Worm (Caenorhabditis elegans) whole organism, midembryonic: ENCODE measurements around the gene nep-10.

ENCODE experiments used
- flt-1 ChIP-seq: fragments of 200-800 bp; sonication (Bioruptor generic); IDR thresholded peaks from 2 replicates; pipeline ENCODE4 v1.3.6; 2022; ENCODE audit warnings: missing genetic modification characterization, missing compliant biosample characterization
- klf-2 ChIP-seq: fragments of 200-800 bp; sonication (Bioruptor generic); conservative IDR thresholded peaks from 2 replicates; pipeline ENCODE4 v1.3.6; 2022; ENCODE audit warnings: missing genetic modification reagents, missing genetic modification characterization, missing compliant biosample characterization
- ztf-29 ChIP-seq: fragments of 200-800 bp; sonication (Bioruptor generic); IDR thresholded peaks from 2 replicates; pipeline ENCODE4 v1.3.6; 2022; ENCODE audit warnings: missing genetic modification reagents, missing genetic modification characterization, missing compliant biosample characterization

- TF ChIP-seq flt-1 (GFP tag; lab: Robert Waterston, UW) (no peak), ztf-29 (no peak), klf-2 (GFP tag; lab: Robert Waterston, UW) (no peak)
These were observed 17.0 kb downstream of the nep-10 start, which contains the start of gene T06D4.2 for ce11 chrII:3385736-3386135.
